Worm (Caenorhabditis elegans): ENCODE results near the gene ugt-49.

ugt-49 gene

ce11 chrV:10399290-10399689 lies 27.2 kb downstream of the ugt-49 start:
- no peak for TF ChIP-seq B0310.2 (tag; optimal IDR thresholded peaks at IDR 0.05)
- TF ChIP-seq ceh-13 (GFP tag; optimal IDR thresholded peaks at IDR 0.05), result no peak

ce11 chrV:10402804-10403203 lies 30.7 kb downstream of the ugt-49 start, which contains the start of gene F15H10.8:
Gene F15H10.8 (minus strand): TSS chrV:10402904.
- no peak for TF ChIP-seq scrt-1 (GFP tag; IDR thresholded peaks at IDR 0.05)
- no peak for TF ChIP-seq ceh-36 (tag; optimal IDR thresholded peaks at IDR 0.05)
- no peak for TF ChIP-seq B0310.2 (tag; optimal IDR thresholded peaks at IDR 0.05)
- TF ChIP-seq ets-7 (tag; optimal IDR thresholded peaks at IDR 0.05), result no peak
- TF ChIP-seq tbx-11 (GFP tag; IDR thresholded peaks at IDR 0.05), result no peak
- TF ChIP-seq hmg-4 (GFP tag; optimal IDR thresholded peaks at IDR 0.05), result no peak
- TF ChIP-seq ama-1 (optimal IDR thresholded peaks at IDR 0.05), result no peak
- no peak for TF ChIP-seq hmbx-1 (tag; optimal IDR thresholded peaks at IDR 0.05)
- no peak for TF ChIP-seq sea-1 (GFP tag; conservative IDR thresholded peaks at IDR 0.05)
- TF ChIP-seq tbx-37 (GFP tag; conservative IDR thresholded peaks at IDR 0.05), result no peak
- no peak for TF ChIP-seq pes-1 (GFP tag; IDR thresholded peaks at IDR 0.05)
- TF ChIP-seq flt-1 (GFP tag; IDR thresholded peaks at IDR 0.05), result no peak
- no peak for TF ChIP-seq hnd-1 (tag; optimal IDR thresholded peaks at IDR 0.05)
- no peak for TF ChIP-seq F13C5.2 (tag; optimal IDR thresholded peaks at IDR 0.05)
- no peak for TF ChIP-seq aly-1 (tag; optimal IDR thresholded peaks at IDR 0.05)
- no peak for TF ChIP-seq ceh-13 (GFP tag; optimal IDR thresholded peaks at IDR 0.05)
- TF ChIP-seq tra-4 (tag; optimal IDR thresholded peaks at IDR 0.05), result no peak

ce11 chrV:10404701-10405100 lies 32.6 kb downstream of the ugt-49 start:
- TF ChIP-seq F13C5.2 (tag; optimal IDR thresholded peaks at IDR 0.05) (no peak), pes-1 (GFP tag; IDR thresholded peaks at IDR 0.05) (no peak), hmbx-1 (tag; optimal IDR thresholded peaks at IDR 0.05) (no peak), sea-1 (GFP tag; conservative IDR thresholded peaks at IDR 0.05) (no peak), hmg-4 (GFP tag; optimal IDR thresholded peaks at IDR 0.05) (no peak), tbx-37 (GFP tag; conservative IDR thresholded peaks at IDR 0.05) (no peak), tra-4 (tag; optimal IDR thresholded peaks at IDR 0.05) (no peak), flt-1 (GFP tag; IDR thresholded peaks at IDR 0.05) (no peak), tbx-11 (GFP tag; IDR thresholded peaks at IDR 0.05) (no peak)

- TF ChIP-seq hmg-4 (GFP tag; optimal IDR thresholded peaks at IDR 0.05) (no peak), aly-1 (tag; optimal IDR thresholded peaks at IDR 0.05) (no peak), ets-7 (tag; optimal IDR thresholded peaks at IDR 0.05) (no peak), tbx-37 (GFP tag; conservative IDR thresholded peaks at IDR 0.05) (no peak), flt-1 (GFP tag; IDR thresholded peaks at IDR 0.05) (no peak), ceh-13 (GFP tag; optimal IDR thresholded peaks at IDR 0.05) (no peak), pes-1 (GFP tag; IDR thresholded peaks at IDR 0.05) (no peak), scrt-1 (GFP tag; IDR thresholded peaks at IDR 0.05) (no peak), sea-1 (GFP tag; conservative IDR thresholded peaks at IDR 0.05) (no peak)
Measured at ce11 chrV:10406313-10406712, 34.2 kb downstream of the ugt-49 start, which contains the start of gene F15H10.7. Gene F15H10.7 (minus strand): TSS chrV:10406413.

DNA sequence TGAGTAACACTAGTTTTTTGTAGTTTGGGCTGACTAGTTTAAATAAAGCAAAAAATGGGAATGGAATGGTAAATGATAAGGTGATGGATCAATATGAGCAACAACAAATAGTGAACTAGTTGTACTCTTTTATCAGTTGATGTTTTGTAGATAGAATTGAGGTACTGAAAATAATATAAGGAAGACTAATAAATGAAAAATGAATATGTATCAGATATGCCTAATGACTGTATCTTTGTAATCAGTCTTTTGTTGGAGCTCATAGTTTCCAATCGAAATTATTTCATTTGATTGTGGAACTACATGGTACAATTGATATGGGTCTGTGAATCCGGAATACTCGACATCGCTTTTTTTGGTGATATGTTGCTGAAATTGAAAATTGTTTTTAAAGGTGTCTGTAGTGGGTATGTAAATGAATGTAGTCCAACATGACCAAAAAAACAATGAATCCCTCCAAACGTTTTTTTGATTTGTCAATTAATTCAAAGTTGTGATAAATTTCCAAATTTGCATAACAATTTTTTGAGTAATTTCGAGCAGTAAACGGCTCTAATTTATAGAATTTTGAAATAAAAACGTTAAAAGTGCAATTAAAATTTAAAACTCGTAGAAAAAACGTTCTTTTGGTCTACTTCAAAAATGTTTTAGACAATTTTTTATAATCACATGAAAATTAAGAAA lies 38.1 kb downstream of the ugt-49 start, which contains the start of gene F15H10.12:
TSS of gene F15H10.12 (minus strand) at position 51 of the 684 bp plus-strand sequence.
- TF ChIP-seq tra-4 (tag; optimal IDR thresholded peaks at IDR 0.05) (no peak), F13C5.2 (tag; optimal IDR thresholded peaks at IDR 0.05) (no peak), scrt-1 (GFP tag; IDR thresholded peaks at IDR 0.05) (no peak)

ce11 chrV:10414610-10415009 lies 42.5 kb downstream of the ugt-49 start, which contains the start of gene F15H10.9:
Gene F15H10.9 (minus strand): TSS chrV:10414710.
- TF ChIP-seq sea-1 (GFP tag; conservative IDR thresholded peaks at IDR 0.05) (no peak), tbx-37 (GFP tag; conservative IDR thresholded peaks at IDR 0.05) (no peak), flt-1 (GFP tag; IDR thresholded peaks at IDR 0.05) (no peak), hmbx-1 (tag; optimal IDR thresholded peaks at IDR 0.05) (no peak), aly-1 (tag; optimal IDR thresholded peaks at IDR 0.05) (no peak), tra-4 (tag; optimal IDR thresholded peaks at IDR 0.05) (no peak), ets-7 (tag; optimal IDR thresholded peaks at IDR 0.05) (no peak), scrt-1 (GFP tag; IDR thresholded peaks at IDR 0.05) (no peak), pes-1 (GFP tag; IDR thresholded peaks at IDR 0.05) (no peak), F13C5.2 (tag; optimal IDR thresholded peaks at IDR 0.05) (no peak), ceh-13 (GFP tag; optimal IDR thresholded peaks at IDR 0.05) (no peak), B0310.2 (tag; optimal IDR thresholded peaks at IDR 0.05) (no peak), hmg-4 (GFP tag; optimal IDR thresholded peaks at IDR 0.05) (no peak), tbx-11 (GFP tag; IDR thresholded peaks at IDR 0.05) (no peak), ama-1 (optimal IDR thresholded peaks at IDR 0.05) (no peak), hnd-1 (tag; optimal IDR thresholded peaks at IDR 0.05) (no peak), ceh-36 (tag; optimal IDR thresholded peaks at IDR 0.05) (no peak)

DNA sequence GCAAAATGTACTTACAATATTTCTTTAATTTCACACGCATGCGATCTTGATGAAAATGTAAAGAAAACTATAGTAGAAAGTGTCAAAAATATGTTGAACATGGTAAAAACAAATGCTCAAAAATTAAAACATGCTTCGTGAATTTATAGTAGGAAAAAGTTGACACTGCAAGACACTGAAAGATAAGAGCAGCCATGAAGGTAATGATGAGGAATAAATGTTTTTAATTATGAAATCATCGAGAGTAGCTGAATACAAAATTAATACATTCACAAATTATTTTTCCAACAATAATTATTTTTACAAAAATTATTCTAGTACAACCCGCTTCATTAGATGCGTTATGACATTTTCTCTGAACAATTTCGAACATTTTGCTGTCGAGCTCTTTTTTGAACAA lies 44.8 kb downstream of the ugt-49 start, which contains the start of gene F15H10.10:
TSS of gene F15H10.10 (minus strand) at position 101 of the 400 bp plus-strand sequence.
- TF ChIP-seq hnd-1 (tag; optimal IDR thresholded peaks at IDR 0.05) (no peak), ama-1 (optimal IDR thresholded peaks at IDR 0.05) (no peak), tbx-37 (GFP tag; conservative IDR thresholded peaks at IDR 0.05) (no peak), ets-7 (tag; optimal IDR thresholded peaks at IDR 0.05) (no peak), B0310.2 (tag; optimal IDR thresholded peaks at IDR 0.05) (no peak), hmbx-1 (tag; optimal IDR thresholded peaks at IDR 0.05) (no peak), tra-4 (tag; optimal IDR thresholded peaks at IDR 0.05) (no peak), aly-1 (tag; optimal IDR thresholded peaks at IDR 0.05) (no peak), F13C5.2 (tag; optimal IDR thresholded peaks at IDR 0.05) (no peak), sea-1 (GFP tag; conservative IDR thresholded peaks at IDR 0.05) (no peak), scrt-1 (GFP tag; IDR thresholded peaks at IDR 0.05) (no peak), ceh-36 (tag; optimal IDR thresholded peaks at IDR 0.05) (no peak), flt-1 (GFP tag; IDR thresholded peaks at IDR 0.05) (no peak), ceh-13 (GFP tag; optimal IDR thresholded peaks at IDR 0.05) (no peak), pes-1 (GFP tag; IDR thresholded peaks at IDR 0.05) (no peak), tbx-11 (GFP tag; IDR thresholded peaks at IDR 0.05) (no peak), hmg-4 (GFP tag; optimal IDR thresholded peaks at IDR 0.05) (no peak)

All from whole organism, early embryonic.